Worm (Caenorhabditis elegans): ENCODE measurements around the gene T05H10.4.

DNA sequence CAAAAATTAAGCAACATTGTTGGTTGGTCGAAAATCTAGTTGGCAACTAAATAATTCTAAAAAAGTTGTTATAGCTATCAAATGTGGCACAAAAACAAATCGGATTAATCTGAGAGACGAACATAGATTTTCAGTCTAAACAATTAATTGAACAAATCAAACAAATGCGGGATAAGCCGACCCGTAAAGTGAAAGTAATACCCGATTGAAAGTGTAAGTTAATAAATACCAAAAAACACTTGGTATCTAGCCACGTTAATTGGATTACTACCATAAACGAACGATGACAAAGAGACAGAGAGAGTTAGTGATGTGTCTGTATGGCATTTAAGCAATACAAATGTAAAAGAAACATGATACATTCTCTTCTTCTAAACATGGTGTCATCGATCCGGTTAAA lies 41.0 kb downstream of the T05H10.4 start:
- TF ChIP-seq R02D3.7 (tag; optimal IDR thresholded peaks at IDR 0.05) (no peak), elt-1 (tag; optimal IDR thresholded peaks at IDR 0.05) (no peak), zag-1 (tag; optimal IDR thresholded peaks at IDR 0.05) (no peak), pha-4 (tag; optimal IDR thresholded peaks at IDR 0.05) (no peak)

All from whole organism, L3 larva.